Worm (Caenorhabditis elegans): Measurements from ENCODE around the gene T23B12.6.

ce11 chrV:8444357-8444856 lies 15.8 kb downstream of the T23B12.6 start, which contains the start of gene lmd-3:
- TF ChIP-seq mec-3 (tag; optimal IDR thresholded peaks at IDR 0.05; ENCODE audit: borderline replicate concordance) (no peak), pha-4 (tag; optimal IDR thresholded peaks at IDR 0.05) (no peak), fkh-10 (GFP tag; optimal IDR thresholded peaks at IDR 0.05) (no peak), unc-55 (GFP tag; optimal IDR thresholded peaks at IDR 0.05) (no peak), ceh-9 (tag; optimal IDR thresholded peaks at IDR 0.05) (no peak)

All from whole organism, late embryonic.